Worm (Caenorhabditis elegans) whole organism, mixed stage, embryonic: Measurements from ENCODE around the gene coq-6.

ENCODE experiments used
- M03D4.4 ChIP-seq: sonication (generic microtip); optimal IDR thresholded peaks from 2 replicates; lab custom pipeline; 2017; ENCODE audit warnings: mild to moderate bottlenecking, missing genetic modification characterization, missing compliant biosample characterization
- bed-3 ChIP-seq: fragments of 200-800 bp; sonication (Bioruptor generic); optimal IDR thresholded peaks from 3 replicates; lab custom pipeline; 2018; ENCODE audit warnings: mild to moderate bottlenecking, missing genetic modification characterization, moderate library complexity, missing compliant biosample characterization
- blmp-1 ChIP-seq: fragments of 150-350 bp; optimal IDR thresholded peaks from 2 replicates; lab custom pipeline; 2014; ENCODE audit warnings: missing biosample characterization, missing genetic modification characterization
- ceh-39 ChIP-seq: fragments of 150-350 bp; optimal IDR thresholded peaks from 2 replicates; lab custom pipeline; 2014; ENCODE audit warnings: missing biosample characterization, missing genetic modification characterization
- ceh-43 ChIP-seq: fragments of 200-800 bp; sonication (Bioruptor generic); optimal IDR thresholded peaks from 2 replicates; lab custom pipeline; 2018; ENCODE audit warnings: mild to moderate bottlenecking, missing genetic modification characterization, moderate library complexity, missing compliant biosample characterization
- ceh-83 ChIP-seq: fragments of 200-800 bp; sonication (Bioruptor generic); optimal IDR thresholded peaks from 2 replicates; lab custom pipeline; 2018; ENCODE audit warnings: mild to moderate bottlenecking, missing genetic modification characterization, missing compliant biosample characterization
- ces-1 ChIP-seq: fragments of 150-350 bp; optimal IDR thresholded peaks from 2 replicates; lab custom pipeline; 2014; ENCODE audit warnings: missing biosample characterization, missing genetic modification reagents, missing genetic modification characterization
- elt-1 ChIP-seq: sonication (generic microtip); optimal IDR thresholded peaks from 2 replicates; lab custom pipeline; 2017; ENCODE audit warnings: missing genetic modification characterization, mild to moderate bottlenecking, missing compliant biosample characterization, antibody characterized with exemption, moderate library complexity, borderline replicate concordance; ENCODE audit not compliant: insufficient read depth
- elt-3 ChIP-seq: fragments of 150-350 bp; optimal IDR thresholded peaks from 2 replicates; lab custom pipeline; 2014; ENCODE audit warnings: missing biosample characterization, missing genetic modification characterization
- flh-1 ChIP-seq: fragments of 200-800 bp; sonication (Bioruptor generic); optimal IDR thresholded peaks from 2 replicates; lab custom pipeline; 2018; ENCODE audit warnings: mild to moderate bottlenecking, missing genetic modification characterization, moderate library complexity, missing compliant biosample characterization
- hlh-1 ChIP-seq: fragments of 150-350 bp; optimal IDR thresholded peaks from 2 replicates; lab custom pipeline; 2014; ENCODE audit warnings: missing biosample characterization, missing genetic modification reagents, missing genetic modification characterization
- lin-13 ChIP-seq: fragments of 150-350 bp; optimal IDR thresholded peaks from 2 replicates; lab custom pipeline; 2014; ENCODE audit warnings: missing biosample characterization, missing genetic modification characterization
- lin-32 ChIP-seq: fragments of 200-800 bp; sonication (Bioruptor generic); optimal IDR thresholded peaks from 2 replicates; lab custom pipeline; 2018; ENCODE audit warnings: mild to moderate bottlenecking, missing genetic modification characterization, missing compliant biosample characterization
- lsy-2 ChIP-seq: fragments of 150-350 bp; optimal IDR thresholded peaks from 2 replicates; lab custom pipeline; 2014; ENCODE audit warnings: missing biosample characterization, missing genetic modification characterization
- mab-5 ChIP-seq: fragments of 150-350 bp; optimal IDR thresholded peaks from 2 replicates; lab custom pipeline; 2014; ENCODE audit warnings: missing biosample characterization, missing genetic modification characterization
- mep-1 ChIP-seq: fragments of 150-350 bp; optimal IDR thresholded peaks from 2 replicates; lab custom pipeline; 2017; ENCODE audit warnings: missing biosample characterization, missing genetic modification reagents, missing genetic modification characterization, inconsistent platforms
- mls-2 ChIP-seq: sonication (generic microtip); optimal IDR thresholded peaks from 2 replicates; lab custom pipeline; 2016; ENCODE audit warnings: mild to moderate bottlenecking, missing genetic modification characterization, moderate library complexity, missing compliant biosample characterization
- nhr-12 ChIP-seq: fragments of 150-350 bp; optimal IDR thresholded peaks from 2 replicates; lab custom pipeline; 2014; ENCODE audit warnings: missing biosample characterization, missing genetic modification characterization
- nhr-2 ChIP-seq: fragments of 150-350 bp; optimal IDR thresholded peaks from 2 replicates; lab custom pipeline; 2014; ENCODE audit warnings: missing biosample characterization, missing genetic modification characterization
- nhr-237 ChIP-seq: fragments of 150-350 bp; optimal IDR thresholded peaks from 2 replicates; lab custom pipeline; 2014; ENCODE audit warnings: missing biosample characterization, missing genetic modification characterization
- nhr-28 ChIP-seq: fragments of 150-350 bp; optimal IDR thresholded peaks from 2 replicates; lab custom pipeline; 2014; ENCODE audit warnings: missing biosample characterization, missing genetic modification characterization
- nhr-76 ChIP-seq: sonication (generic microtip); optimal IDR thresholded peaks from 2 replicates; lab custom pipeline; 2017; ENCODE audit warnings: missing biosample characterization, missing genetic modification characterization
- pha-4 ChIP-seq: fragments of 150-350 bp; optimal IDR thresholded peaks from 2 replicates; lab custom pipeline; 2018; ENCODE audit warnings: missing biosample characterization, missing genetic modification reagents, missing genetic modification characterization
- sem-2 ChIP-seq: fragments of 200-800 bp; sonication (Bioruptor generic); optimal IDR thresholded peaks from 2 replicates; lab custom pipeline; 2018; ENCODE audit warnings: mild to moderate bottlenecking, missing genetic modification characterization, missing compliant biosample characterization
- snpc-4 ChIP-seq: fragments of 150-350 bp; optimal IDR thresholded peaks from 2 replicates; lab custom pipeline; 2014; ENCODE audit warnings: missing biosample characterization, missing genetic modification characterization
- sptf-1 ChIP-seq: sonication (generic microtip); optimal IDR thresholded peaks from 2 replicates; lab custom pipeline; 2017; ENCODE audit warnings: mild to moderate bottlenecking, missing genetic modification characterization, moderate library complexity, missing compliant biosample characterization
- tbx-8 ChIP-seq: fragments of 200-800 bp; sonication (Bioruptor generic); optimal IDR thresholded peaks from 2 replicates; lab custom pipeline; 2018; ENCODE audit warnings: mild to moderate bottlenecking, missing genetic modification characterization, moderate library complexity, missing compliant biosample characterization
- unc-120 ChIP-seq: sonication (generic microtip); optimal IDR thresholded peaks from 2 replicates; lab custom pipeline; 2017; ENCODE audit warnings: missing genetic modification characterization, missing compliant biosample characterization; ENCODE audit not compliant: poor library complexity, severe bottlenecking
- unc-39 ChIP-seq: fragments of 150-350 bp; optimal IDR thresholded peaks from 2 replicates; lab custom pipeline; 2014; ENCODE audit warnings: missing biosample characterization, missing genetic modification characterization
- zip-8 ChIP-seq: fragments of 150-350 bp; optimal IDR thresholded peaks from 2 replicates; lab custom pipeline; 2014; ENCODE audit warnings: missing biosample characterization, missing genetic modification characterization
- ztf-11 ChIP-seq: fragments of 150-350 bp; optimal IDR thresholded peaks from 2 replicates; lab custom pipeline; 2014; ENCODE audit warnings: missing biosample characterization, missing genetic modification characterization

coq-6 gene

ce11 chrV:9329245-9329979 is 7.2 kb upstream of the coq-6 start:
- TF ChIP-seq elt-1 (tag; lab: Kevin White, UChicago) (no peak), flh-1 (GFP tag; lab: Kevin White, UChicago) (no peak), hlh-1 (no peak), bed-3 (GFP tag; lab: Kevin White, UChicago) (no peak), ces-1 (no peak), mep-1 (no peak), mab-5 (tag; lab: Kevin White, UChicago) (no peak), unc-39 (tag; lab: Kevin White, UChicago) (no peak), ceh-83 (GFP tag; lab: Kevin White, UChicago) (no peak), tbx-8 (GFP tag; lab: Kevin White, UChicago) (no peak), nhr-28 (no peak), snpc-4 (no peak), nhr-237 (tag; lab: Kevin White, UChicago) (no peak), blmp-1 (tag; lab: Kevin White, UChicago) (no peak), nhr-12 (tag; lab: Kevin White, UChicago) (no peak), mls-2 (tag; lab: Kevin White, UChicago) (no peak)
- TF ChIP-seq, all 35 proteins: peak for 0

ce11 chrV:9332611-9333315 is 3.8 kb upstream of the coq-6 start:
- TF ChIP-seq mls-2 (tag; lab: Kevin White, UChicago) = no peak
- TF ChIP-seq nhr-28 = no peak
- TF ChIP-seq blmp-1 (tag; lab: Kevin White, UChicago) = no peak
- TF ChIP-seq M03D4.4 = no peak
- no peak for TF ChIP-seq unc-120 (tag; lab: Kevin White, UChicago)

DNA sequence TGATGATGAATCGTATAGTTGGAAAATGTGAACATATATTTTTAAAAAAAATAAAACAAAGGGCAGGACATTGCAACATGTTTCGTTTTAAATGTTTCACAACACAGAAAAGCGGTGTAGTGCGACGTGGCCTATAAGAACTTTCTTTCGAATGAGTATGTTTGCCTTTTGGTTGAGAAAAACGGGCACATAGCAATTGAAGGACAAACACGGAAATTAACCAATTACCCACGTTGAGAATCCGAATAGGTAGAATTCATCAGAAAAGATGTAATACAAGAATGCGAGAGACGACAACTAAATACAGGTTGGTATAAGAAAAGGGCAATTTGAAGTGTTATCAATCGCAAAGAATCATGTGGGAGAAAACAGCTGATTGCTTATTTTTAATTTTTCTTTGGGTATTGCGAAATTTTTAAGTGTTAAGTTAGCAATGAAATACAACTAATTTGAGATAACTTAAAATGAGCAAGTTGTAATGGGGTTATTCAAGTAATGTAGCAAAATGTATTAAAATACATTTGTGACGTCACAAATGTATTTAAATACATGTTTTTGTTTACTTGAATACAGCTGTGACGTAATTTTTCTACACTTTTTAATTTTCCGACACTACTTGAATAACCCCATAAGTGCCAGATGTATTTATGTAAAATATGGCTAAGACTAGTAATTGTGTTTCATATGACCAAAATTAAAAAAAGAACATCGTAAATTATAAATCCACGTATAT is 3.1 kb upstream of the coq-6 start, which contains the start of gene acl-14:
Gene acl-14, minus strand, starts transcription at position 316 of the 733 bp plus-strand sequence.
- TF ChIP-seq zip-8 (tag; lab: Kevin White, UChicago) (peak; percentile 97), mab-5 (tag; lab: Kevin White, UChicago) (no peak), nhr-28 (no peak), sptf-1 (no peak)

- TF ChIP-seq ztf-11 (no peak), tbx-8 (GFP tag; lab: Kevin White, UChicago) (no peak), M03D4.4 (no peak), ceh-83 (GFP tag; lab: Kevin White, UChicago) (no peak), sptf-1 (no peak), ces-1 (no peak)
- TF ChIP-seq, all 35 proteins: peak for 0
Observed at ce11 chrV:9334216-9334615, 2.3 kb upstream of the coq-6 start, which contains the start of gene ucp-4. Gene ucp-4, plus strand, starts transcription at chrV:9334298.

ce11 chrV:9338452-9338851 is 1.9 kb downstream of the coq-6 start:
- TF ChIP-seq lin-13 = no peak
- no peak for TF ChIP-seq nhr-2 (tag; lab: Kevin White, UChicago)
- TF ChIP-seq tbx-8 (GFP tag; lab: Kevin White, UChicago) = no peak
- TF ChIP-seq M03D4.4 = no peak
- no peak for TF ChIP-seq ceh-83 (GFP tag; lab: Kevin White, UChicago)
- no peak for TF ChIP-seq ces-1
- TF ChIP-seq flh-1 (GFP tag; lab: Kevin White, UChicago) = no peak
- TF ChIP-seq sptf-1 = no peak
- no peak for TF ChIP-seq lsy-2 (tag; lab: Kevin White, UChicago)
- TF ChIP-seq ceh-43 (GFP tag; lab: Kevin White, UChicago) = no peak
- no peak for TF ChIP-seq blmp-1 (tag; lab: Kevin White, UChicago)
- TF ChIP-seq ztf-11 = no peak

DNA sequence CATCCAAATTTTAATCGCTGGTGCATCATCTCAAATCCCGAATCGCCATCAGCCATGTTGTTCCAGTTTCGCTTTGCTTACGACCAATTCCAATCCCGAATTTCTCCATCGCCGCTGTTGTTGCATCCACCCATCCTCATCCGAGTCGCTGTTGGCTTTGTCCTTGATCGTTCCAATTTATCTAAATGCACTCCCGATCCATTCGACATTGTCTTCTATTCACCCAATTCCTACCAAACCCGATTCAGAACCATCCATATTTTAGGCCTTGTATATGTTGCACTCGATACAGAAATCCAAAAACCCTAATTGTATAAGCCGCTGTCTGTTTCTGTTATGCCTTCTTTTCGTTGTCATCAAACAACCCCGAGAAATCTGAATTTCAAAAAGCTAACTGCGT is 3.8 kb downstream of the coq-6 start:
- TF ChIP-seq snpc-4 = no peak
- TF ChIP-seq elt-1 (tag; lab: Kevin White, UChicago) = no peak
- no peak for TF ChIP-seq nhr-76 (tag; lab: Kevin White, UChicago)
- no peak for TF ChIP-seq bed-3 (GFP tag; lab: Kevin White, UChicago)
- no peak for TF ChIP-seq mab-5 (tag; lab: Kevin White, UChicago)
- no peak for TF ChIP-seq unc-39 (tag; lab: Kevin White, UChicago)
- no peak for TF ChIP-seq nhr-2 (tag; lab: Kevin White, UChicago)
- no peak for TF ChIP-seq sem-2 (GFP tag; lab: Kevin White, UChicago)
- TF ChIP-seq lsy-2 (tag; lab: Kevin White, UChicago) = no peak
- TF ChIP-seq sptf-1 = no peak
- TF ChIP-seq pha-4 (tag; lab: Kevin White, UChicago) = no peak
- no peak for TF ChIP-seq elt-3 (tag; lab: Kevin White, UChicago)
- no peak for TF ChIP-seq zip-8 (tag; lab: Kevin White, UChicago)
- TF ChIP-seq ceh-43 (GFP tag; lab: Kevin White, UChicago) = no peak
- TF ChIP-seq flh-1 (GFP tag; lab: Kevin White, UChicago) = no peak
- no peak for TF ChIP-seq ceh-39
- no peak for TF ChIP-seq ztf-11
- no peak for TF ChIP-seq nhr-28
- TF ChIP-seq nhr-237 (tag; lab: Kevin White, UChicago) = no peak
- TF ChIP-seq lin-32 (GFP tag; lab: Kevin White, UChicago) = no peak
